ENCODE assay signal across 1 fruit fly cellular context in the genomic region with DNA sequence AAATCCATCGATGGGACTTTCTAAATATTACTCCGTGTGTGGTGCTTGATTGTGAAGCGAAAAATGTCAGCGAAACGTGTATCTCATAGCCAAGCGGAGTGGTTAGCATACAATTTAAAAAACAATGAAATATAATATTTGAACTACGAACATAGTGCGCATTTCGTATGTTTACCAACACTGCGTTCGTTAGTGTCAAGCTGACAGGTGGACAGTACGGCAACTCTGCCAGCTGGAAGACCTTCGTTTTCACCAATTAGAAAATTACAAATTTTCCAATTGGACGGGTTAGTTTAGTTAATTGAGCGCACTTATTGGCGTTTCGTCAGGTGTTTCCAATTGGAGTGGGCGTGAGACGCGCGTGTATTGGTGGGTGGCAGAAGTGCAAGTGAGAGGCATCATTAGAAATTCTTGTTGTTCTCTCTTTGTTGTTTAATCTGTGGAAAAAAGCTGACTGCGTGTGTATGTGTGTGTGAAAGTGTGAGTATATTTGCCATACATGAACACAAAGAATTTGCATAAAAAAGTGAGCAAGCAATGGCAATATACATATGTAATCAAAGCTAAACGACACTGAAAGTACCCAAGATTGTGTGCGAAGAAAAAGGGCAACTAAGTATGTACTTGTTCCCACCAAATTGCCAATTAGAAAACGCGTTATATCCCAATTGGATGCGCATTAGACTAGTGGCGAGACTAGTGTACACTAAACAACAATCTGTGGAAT.
TF ChIP-seq lines count a peak whose summit lies in the region.

No protein-coding gene starts in this region.

TF ChIP-seq in whole organism, embryonic, 481 proteins besides CTCF, POLR2A, EP300 and RAD21 (continued from another document and continues in another):
- TF ChIP-seq NfI (GFP tag; optimal IDR thresholded peaks at IDR 0.05; lab: Kevin White, UChicago) = peak; percentile 53
- TF ChIP-seq BEAF-32 (GFP tag; optimal IDR thresholded peaks at IDR 0.05; lab: Kevin White, UChicago) = no peak
- TF ChIP-seq CG30020 (tag; optimal IDR thresholded peaks at IDR 0.05; lab: Kevin White, UChicago) = no peak
- TF ChIP-seq sd (tag; optimal IDR thresholded peaks at IDR 0.05; lab: Kevin White, UChicago) = peak; percentile 29
- no peak for TF ChIP-seq mld (GFP tag; IDR thresholded peaks at IDR 0.05; lab: Robert Waterston, UW; ENCODE audit: partially characterized antibody)
- TF ChIP-seq Doc3 (GFP tag; IDR thresholded peaks at IDR 0.05; lab: Robert Waterston, UW; ENCODE audit: partially characterized antibody) = 0 out of 3 replicates have a peak, but pooled peaks have one; percentile 29
- TF ChIP-seq CG11504 (tag; optimal IDR thresholded peaks at IDR 0.05; lab: Kevin White, UChicago) = peak; percentile 23
- peak; percentile 24 for TF ChIP-seq NC2β (GFP tag; optimal IDR thresholded peaks at IDR 0.05; lab: Kevin White, UChicago)
- TF ChIP-seq sob (GFP tag; IDR thresholded peaks at IDR 0.05; lab: Robert Waterston, UW) = peak; percentile 59; the same call in 1 of the 2 replicates
- TF ChIP-seq vfl (GFP tag; optimal IDR thresholded peaks at IDR 0.05; lab: Kevin White, UChicago) = peak; percentile 43
- TF ChIP-seq zfh2 (GFP tag; optimal IDR thresholded peaks at IDR 0.05; lab: Kevin White, UChicago) = peak; percentile 32
- TF ChIP-seq CG10209 (GFP tag; optimal IDR thresholded peaks at IDR 0.05; lab: Kevin White, UChicago) = peak; percentile 21
- TF ChIP-seq CG2116 (GFP tag; optimal IDR thresholded peaks at IDR 0.05; lab: Kevin White, UChicago) = peak; percentile 25
- TF ChIP-seq CG2199 (GFP tag; IDR thresholded peaks at IDR 0.05; lab: Robert Waterston, UW) = no peak
- peak; percentile 74 for TF ChIP-seq E2f2 (GFP tag; IDR thresholded peaks at IDR 0.05; lab: Robert Waterston, UW)
- TF ChIP-seq Bdp1 (GFP tag; optimal IDR thresholded peaks at IDR 0.05; lab: Kevin White, UChicago) = peak; percentile 9
- peak; percentile 10 for TF ChIP-seq lbe (GFP tag; optimal IDR thresholded peaks at IDR 0.05; lab: Kevin White, UChicago)
- peak; percentile 49 for TF ChIP-seq tio (GFP tag; optimal IDR thresholded peaks at IDR 0.05; lab: Kevin White, UChicago)
- TF ChIP-seq HHEX (GFP tag; optimal IDR thresholded peaks at IDR 0.05; lab: Kevin White, UChicago) = peak; percentile 30
- TF ChIP-seq Kr (GFP tag; optimal IDR thresholded peaks at IDR 0.05; lab: Kevin White, UChicago) = no peak
- no peak for TF ChIP-seq CG15073 (GFP tag; optimal IDR thresholded peaks at IDR 0.05; lab: Kevin White, UChicago)
- TF ChIP-seq MESR4 (GFP tag; optimal IDR thresholded peaks at IDR 0.05; lab: Kevin White, UChicago) = peak; percentile 26
- peak; percentile 48; the same call in 2 of the 3 replicates for TF ChIP-seq row (GFP tag; IDR thresholded peaks at IDR 0.05; lab: Robert Waterston, UW)
- TF ChIP-seq CG15011 (GFP tag; optimal IDR thresholded peaks at IDR 0.05; lab: Kevin White, UChicago) = peak; percentile 4
- TF ChIP-seq MBD-R2 (GFP tag; IDR thresholded peaks at IDR 0.05; lab: Robert Waterston, UW) = peak; percentile 36
- TF ChIP-seq CG17912 (GFP tag; optimal IDR thresholded peaks at IDR 0.05; lab: Kevin White, UChicago) = no peak
- TF ChIP-seq Xbp1 (GFP tag; optimal IDR thresholded peaks at IDR 0.05; lab: Kevin White, UChicago) = peak; percentile 51
- TF ChIP-seq CG11723 (GFP tag; optimal IDR thresholded peaks at IDR 0.05; lab: Kevin White, UChicago) = no peak
- TF ChIP-seq CG43689 (GFP tag; IDR thresholded peaks at IDR 0.05; lab: Robert Waterston, UW) = no peak
- peak; percentile 48; the same call in 2 of the 3 replicates for TF ChIP-seq ci (GFP tag; IDR thresholded peaks at IDR 0.05; lab: Robert Waterston, UW)
- peak in 1 of 2 experiments; percentile 70 for TF ChIP-seq crp (GFP tag; optimal IDR thresholded peaks at IDR 0.05; lab: Kevin White, UChicago)
- peak; percentile 17 for TF ChIP-seq dmrt11E (tag; optimal IDR thresholded peaks at IDR 0.05; lab: Kevin White, UChicago)
- TF ChIP-seq CG10462 (GFP tag; optimal IDR thresholded peaks at IDR 0.05; lab: Kevin White, UChicago) = no peak
- peak; percentile 49 for TF ChIP-seq CG9932 (GFP tag; IDR thresholded peaks at IDR 0.05; lab: Robert Waterston, UW)
- TF ChIP-seq ewg (GFP tag; optimal IDR thresholded peaks at IDR 0.05; lab: Kevin White, UChicago) = peak; percentile 78
- peak; percentile 71 for TF ChIP-seq zen (tag; optimal IDR thresholded peaks at IDR 0.05; lab: Kevin White, UChicago)
- TF ChIP-seq CG1647 (GFP tag; optimal IDR thresholded peaks at IDR 0.05; lab: Kevin White, UChicago) = peak; percentile 30
- peak; percentile 90 for TF ChIP-seq Med (GFP tag; lab: Kevin White, UChicago)
- TF ChIP-seq wdn (GFP tag; IDR thresholded peaks at IDR 0.05; lab: Robert Waterston, UW) = 0 out of 2 replicates have a peak, but pooled peaks have one; percentile 10
- no peak for TF ChIP-seq CG1024 (GFP tag; IDR thresholded peaks at IDR 0.05; lab: Robert Waterston, UW)
- TF ChIP-seq CG18011 (GFP tag; optimal IDR thresholded peaks at IDR 0.05; lab: Kevin White, UChicago) = peak; percentile 38
- TF ChIP-seq CG32772 (GFP tag; IDR thresholded peaks at IDR 0.05; lab: Robert Waterston, UW) = no peak
- TF ChIP-seq CG8388 (GFP tag; optimal IDR thresholded peaks at IDR 0.05; lab: Kevin White, UChicago) = peak; percentile 25
- peak; percentile 30 for TF ChIP-seq Hsf (GFP tag; optimal IDR thresholded peaks at IDR 0.05; lab: Kevin White, UChicago)
- TF ChIP-seq pho (GFP tag; optimal IDR thresholded peaks at IDR 0.05; lab: Kevin White, UChicago) = peak; percentile 44
- TF ChIP-seq CG11085 (GFP tag; IDR thresholded peaks at IDR 0.05; lab: Robert Waterston, UW) = no peak
- TF ChIP-seq CG30403 (GFP tag; optimal IDR thresholded peaks at IDR 0.05; lab: Kevin White, UChicago) = peak; percentile 16
- TF ChIP-seq CG6689 (GFP tag; IDR thresholded peaks at IDR 0.05; lab: Robert Waterston, UW) = 0 out of 2 replicates have a peak, but pooled peaks have one; percentile 10
- no peak for TF ChIP-seq dimm (GFP tag; IDR thresholded peaks at IDR 0.05; lab: Robert Waterston, UW)
- no peak for TF ChIP-seq NC2α (GFP tag; optimal IDR thresholded peaks at IDR 0.05; lab: Kevin White, UChicago)
- TF ChIP-seq CG1233 (GFP tag; optimal IDR thresholded peaks at IDR 0.05; lab: Kevin White, UChicago) = peak; percentile 15
- TF ChIP-seq ems (GFP tag; optimal IDR thresholded peaks at IDR 0.05; lab: Kevin White, UChicago) = peak; percentile 55
- peak; percentile 37 for TF ChIP-seq Sox102F (GFP tag; optimal IDR thresholded peaks at IDR 0.05; lab: Kevin White, UChicago)
- peak; percentile 26 for TF ChIP-seq fu2 (GFP tag; optimal IDR thresholded peaks at IDR 0.05; lab: Kevin White, UChicago)
- no peak for TF ChIP-seq her (GFP tag; optimal IDR thresholded peaks at IDR 0.05; lab: Kevin White, UChicago)
- peak; percentile 56 for TF ChIP-seq CG15514 (GFP tag; optimal IDR thresholded peaks at IDR 0.05; lab: Kevin White, UChicago)
- TF ChIP-seq HLH3B (GFP tag; IDR thresholded peaks at IDR 0.05; lab: Robert Waterston, UW) = 0 out of 2 replicates have a peak, but pooled peaks have one; percentile 28
- no peak for TF ChIP-seq CG5180 (GFP tag; optimal IDR thresholded peaks at IDR 0.05; lab: Kevin White, UChicago)
- TF ChIP-seq chm (GFP tag; IDR thresholded peaks at IDR 0.05; lab: Robert Waterston, UW) = no peak
- peak; percentile 32 for TF ChIP-seq scrt (GFP tag; optimal IDR thresholded peaks at IDR 0.05; lab: Kevin White, UChicago)
- peak; percentile 55 for TF ChIP-seq HLH54F (GFP tag; optimal IDR thresholded peaks at IDR 0.05; lab: Kevin White, UChicago)
- no peak for TF ChIP-seq Hey (tag; optimal IDR thresholded peaks at IDR 0.05; lab: Kevin White, UChicago)
- peak; percentile 8 for TF ChIP-seq fd96Cb (tag; optimal IDR thresholded peaks at IDR 0.05; lab: Kevin White, UChicago)
- TF ChIP-seq zfh1 (GFP tag; IDR thresholded peaks at IDR 0.05; lab: Robert Waterston, UW) = 0 out of 3 replicates have a peak, but pooled peaks have one; percentile 50
- TF ChIP-seq CG9437 (GFP tag; optimal IDR thresholded peaks at IDR 0.05; lab: Kevin White, UChicago) = peak; percentile 27
- peak; percentile 57 for TF ChIP-seq Dp (GFP tag; optimal IDR thresholded peaks at IDR 0.05; lab: Kevin White, UChicago)
- peak; percentile 99 for TF ChIP-seq Elba2 (GFP tag; optimal IDR thresholded peaks at IDR 0.05; lab: Kevin White, UChicago)
- peak; percentile 21 for TF ChIP-seq CG8089 (GFP tag; optimal IDR thresholded peaks at IDR 0.05; lab: Kevin White, UChicago)
- TF ChIP-seq Poxn (GFP tag; IDR thresholded peaks at IDR 0.05; lab: Robert Waterston, UW) = no peak
- TF ChIP-seq Six4 (GFP tag; optimal IDR thresholded peaks at IDR 0.05; lab: Kevin White, UChicago) = no peak
- peak; percentile 19 for TF ChIP-seq CG17829 (tag; optimal IDR thresholded peaks at IDR 0.05; lab: Kevin White, UChicago)
- peak; percentile 69 for TF ChIP-seq CG3847 (GFP tag; IDR thresholded peaks at IDR 0.05; lab: Robert Waterston, UW)
- TF ChIP-seq tin (GFP tag; optimal IDR thresholded peaks at IDR 0.05; lab: Kevin White, UChicago) = peak; percentile 63
- peak; percentile 49 for TF ChIP-seq Bteb2 (GFP tag; optimal IDR thresholded peaks at IDR 0.05; lab: Kevin White, UChicago)
- peak; percentile 15 for TF ChIP-seq gro (GFP tag; optimal IDR thresholded peaks at IDR 0.05; lab: Kevin White, UChicago)
- TF ChIP-seq prd (optimal IDR thresholded peaks at IDR 0.05; lab: Kevin White, UChicago) = no peak
- TF ChIP-seq prd (GFP tag; IDR thresholded peaks at IDR 0.05; lab: Robert Waterston, UW) = 0 out of 3 replicates have a peak, but pooled peaks have one; percentile 17
- TF ChIP-seq HLHmδ (GFP tag; optimal IDR thresholded peaks at IDR 0.05; lab: Kevin White, UChicago) = no peak
- 0 out of 2 replicates have a peak, but pooled peaks have one; percentile 7 for TF ChIP-seq Ptx1 (GFP tag; IDR thresholded peaks at IDR 0.05; lab: Robert Waterston, UW)
- TF ChIP-seq org-1 (GFP tag; optimal IDR thresholded peaks at IDR 0.05; lab: Kevin White, UChicago) = no peak
- no peak for TF ChIP-seq bigmax (GFP tag; optimal IDR thresholded peaks at IDR 0.05; lab: Kevin White, UChicago)
- TF ChIP-seq Opbp (GFP tag; IDR thresholded peaks at IDR 0.05; lab: Robert Waterston, UW; ENCODE audit: partially characterized antibody) = 0 out of 3 replicates have a peak, but pooled peaks have one; percentile 31
- TF ChIP-seq CG5245 (GFP tag; optimal IDR thresholded peaks at IDR 0.05; lab: Kevin White, UChicago) = no peak
- TF ChIP-seq phol (tag; optimal IDR thresholded peaks at IDR 0.05; lab: Kevin White, UChicago) = peak; percentile 17
- TF ChIP-seq slbo (GFP tag; IDR thresholded peaks at IDR 0.05; lab: Robert Waterston, UW) = peak; percentile 43
- TF ChIP-seq CG14441 (GFP tag; IDR thresholded peaks at IDR 0.05; lab: Robert Waterston, UW) = 0 out of 2 replicates have a peak, but pooled peaks have one; percentile 12
- peak; percentile 54 for TF ChIP-seq Nf-YB (GFP tag; optimal IDR thresholded peaks at IDR 0.05; lab: Kevin White, UChicago)
- peak; percentile 43 for TF ChIP-seq CG12659 (GFP tag; optimal IDR thresholded peaks at IDR 0.05; lab: Kevin White, UChicago)
- peak; percentile 66 for TF ChIP-seq chn (GFP tag; optimal IDR thresholded peaks at IDR 0.05; lab: Kevin White, UChicago)
- TF ChIP-seq crc (GFP tag; optimal IDR thresholded peaks at IDR 0.05; lab: Kevin White, UChicago) = no peak
- no peak for TF ChIP-seq CG12219 (GFP tag; optimal IDR thresholded peaks at IDR 0.05; lab: Kevin White, UChicago)
- TF ChIP-seq CG9609 (GFP tag; optimal IDR thresholded peaks at IDR 0.05; lab: Kevin White, UChicago) = peak; percentile 27
- TF ChIP-seq CG13296 (GFP tag; optimal IDR thresholded peaks at IDR 0.05; lab: Kevin White, UChicago) = no peak
- TF ChIP-seq CG7271 (tag; optimal IDR thresholded peaks at IDR 0.05; lab: Kevin White, UChicago) = no peak
- TF ChIP-seq CG8924 (tag; optimal IDR thresholded peaks at IDR 0.05; lab: Kevin White, UChicago) = peak; percentile 8
- TF ChIP-seq Sox100B (GFP tag; optimal IDR thresholded peaks at IDR 0.05; lab: Kevin White, UChicago) = no peak
- peak; percentile 56 for TF ChIP-seq CG2120 (GFP tag; optimal IDR thresholded peaks at IDR 0.05; lab: Kevin White, UChicago)
- TF ChIP-seq jumu (GFP tag; optimal IDR thresholded peaks at IDR 0.05; lab: Kevin White, UChicago) = peak; percentile 25
- TF ChIP-seq Chrac-16 (GFP tag; optimal IDR thresholded peaks at IDR 0.05; lab: Kevin White, UChicago) = peak; percentile 43
- TF ChIP-seq CG8290 (GFP tag; optimal IDR thresholded peaks at IDR 0.05; lab: Kevin White, UChicago) = peak; percentile 39
- peak; percentile 19 to 79 for TF ChIP-seq CG8290 (tag; optimal IDR thresholded peaks at IDR 0.05; lab: Kevin White, UChicago)
- TF ChIP-seq Ada2b (GFP tag; IDR thresholded peaks at IDR 0.05; lab: Robert Waterston, UW) = peak; percentile 22; the same call in 1 of the 2 replicates
- TF ChIP-seq CG4282 (GFP tag; optimal IDR thresholded peaks at IDR 0.05; lab: Kevin White, UChicago) = peak; percentile 23
- TF ChIP-seq CG4617 (GFP tag; optimal IDR thresholded peaks at IDR 0.05; lab: Kevin White, UChicago; ENCODE audit: borderline replicate concordance) = peak; percentile 41
- TF ChIP-seq Optix (GFP tag; IDR thresholded peaks at IDR 0.05; lab: Robert Waterston, UW) = no peak
- peak; percentile 46 for TF ChIP-seq CHES-1-like (GFP tag; optimal IDR thresholded peaks at IDR 0.05; lab: Kevin White, UChicago)
- peak; percentile 12 for TF ChIP-seq CG6765 (GFP tag; optimal IDR thresholded peaks at IDR 0.05; lab: Kevin White, UChicago)
- peak; percentile 55 for TF ChIP-seq Dad (GFP tag; optimal IDR thresholded peaks at IDR 0.05; lab: Kevin White, UChicago)
- TF ChIP-seq kay (GFP tag; optimal IDR thresholded peaks at IDR 0.05; lab: Kevin White, UChicago) = no peak
- TF ChIP-seq Atf3 (GFP tag; optimal IDR thresholded peaks at IDR 0.05; lab: Kevin White, UChicago) = peak; percentile 19
- TF ChIP-seq CG10654 (GFP tag; optimal IDR thresholded peaks at IDR 0.05; lab: Kevin White, UChicago) = peak; percentile 42
- peak; percentile 37 for TF ChIP-seq stc (GFP tag; IDR thresholded peaks at IDR 0.05; lab: Robert Waterston, UW)
- TF ChIP-seq CG17186 (GFP tag; optimal IDR thresholded peaks at IDR 0.05; lab: Kevin White, UChicago) = peak; percentile 51
- TF ChIP-seq CG10543 (GFP tag; optimal IDR thresholded peaks at IDR 0.05; lab: Kevin White, UChicago) = no peak
- TF ChIP-seq CG9876 (GFP tag; optimal IDR thresholded peaks at IDR 0.05; lab: Kevin White, UChicago) = peak; percentile 6
- TF ChIP-seq NK7.1 (GFP tag; optimal IDR thresholded peaks at IDR 0.05; lab: Kevin White, UChicago) = no peak
- TF ChIP-seq emc (GFP tag; optimal IDR thresholded peaks at IDR 0.05; lab: Kevin White, UChicago) = no peak
- TF ChIP-seq exex (tag; optimal IDR thresholded peaks at IDR 0.05; lab: Kevin White, UChicago) = peak; percentile 17
- TF ChIP-seq lmd (GFP tag; IDR thresholded peaks at IDR 0.05; lab: Robert Waterston, UW) = peak; percentile 16; the same call in 1 of the 2 replicates
- no peak for TF ChIP-seq ara (GFP tag; IDR thresholded peaks at IDR 0.05; lab: Robert Waterston, UW)
- peak; percentile 10 for TF ChIP-seq Myb (GFP tag; optimal IDR thresholded peaks at IDR 0.05; lab: Kevin White, UChicago)
